Fruit fly (Drosophila melanogaster): ENCODE measurements around the gene lama.

DNA sequence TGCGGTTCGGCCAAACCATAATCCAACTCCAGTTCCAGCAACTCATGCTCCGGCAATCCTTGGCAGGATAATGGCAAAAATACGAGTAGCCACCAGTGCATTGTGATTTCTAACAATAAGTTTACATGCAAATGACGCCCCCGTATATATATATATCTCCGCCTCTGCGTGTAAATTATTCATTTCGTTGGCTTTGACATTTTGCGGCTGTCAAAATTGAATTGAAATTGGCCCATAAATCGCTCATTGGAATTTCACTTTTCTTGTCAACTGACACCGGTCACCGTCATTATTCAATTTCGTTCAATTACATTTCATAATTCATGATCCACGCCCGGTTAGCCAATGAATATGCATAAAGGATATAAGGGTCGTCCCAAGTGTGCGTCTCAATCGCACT, 27.0 kb upstream of the lama start, which contains the start of gene Ir64a:
- no peak for TF ChIP-seq Clk (GFP tag; optimal IDR thresholded peaks at IDR 0.05)
- no peak for TF ChIP-seq Hr96 (GFP tag; optimal IDR thresholded peaks at IDR 0.05)
- no peak for TF ChIP-seq Crg-1 (GFP tag; optimal IDR thresholded peaks at IDR 0.05)

All from whole organism, adult.